Fruit fly (Drosophila melanogaster) whole organism, embryonic: ENCODE measurements around the gene Gr89a.

Experiments
- Blimp-1 ChIP-seq: fragments of 200-800 bp; sonication (Bioruptor generic); optimal IDR thresholded peaks from 3 replicates; lab custom pipeline; 2018; ENCODE audit warnings: missing biosample characterization, missing genetic modification characterization, mild to moderate bottlenecking, moderate library complexity, missing genetic modification reagents
- CG10267 ChIP-seq: fragments of 200-800 bp; sonication (Bioruptor generic); optimal IDR thresholded peaks from 2 replicates; lab custom pipeline; 2018; ENCODE audit warnings: missing biosample characterization, mild to moderate bottlenecking, missing genetic modification characterization, moderate library complexity
- CG10979 ChIP-seq: fragments of 200-800 bp; sonication (Bioruptor generic); optimal IDR thresholded peaks from 2 replicates; lab custom pipeline; 2018; ENCODE audit warnings: missing biosample characterization, mild to moderate bottlenecking, missing genetic modification characterization, moderate library complexity
- CG15011 ChIP-seq: fragments of 200-800 bp; sonication (Bioruptor generic); optimal IDR thresholded peaks from 3 replicates; lab custom pipeline; 2018; ENCODE audit warnings: missing biosample characterization, mild to moderate bottlenecking, missing genetic modification characterization
- CG1602 ChIP-seq: fragments of 200-800 bp; sonication (Bioruptor generic); optimal IDR thresholded peaks from 3 replicates; lab custom pipeline; 2016; ENCODE audit warnings: missing biosample characterization, missing genetic modification characterization
- CG1647 ChIP-seq: fragments of 200-800 bp; sonication (Bioruptor generic); optimal IDR thresholded peaks from 3 replicates; lab custom pipeline; 2016; ENCODE audit warnings: missing biosample characterization, missing genetic modification characterization
- CG16815 ChIP-seq: fragments of 200-800 bp; sonication (Bioruptor generic); optimal IDR thresholded peaks from 3 replicates; lab custom pipeline; 2017; ENCODE audit warnings: missing biosample characterization, mild to moderate bottlenecking, missing genetic modification characterization
- CG16863 ChIP-seq: fragments of 200-800 bp; sonication (Bioruptor generic); optimal IDR thresholded peaks from 3 replicates; lab custom pipeline; 2016; ENCODE audit warnings: missing biosample characterization, missing genetic modification characterization
- CG17385 ChIP-seq: fragments of 200-800 bp; sonication (Bioruptor generic); optimal IDR thresholded peaks from 3 replicates; lab custom pipeline; 2018; ENCODE audit warnings: missing biosample characterization, mild to moderate bottlenecking, missing genetic modification characterization
- CG18476 ChIP-seq: fragments of 200-800 bp; sonication (Bioruptor generic); optimal IDR thresholded peaks from 2 replicates; lab custom pipeline; 2016; ENCODE audit warnings: missing biosample characterization, mild to moderate bottlenecking, missing genetic modification characterization
- CG3407 ChIP-seq: fragments of 200-800 bp; sonication (Bioruptor generic); optimal IDR thresholded peaks from 2 replicates; lab custom pipeline; 2018; ENCODE audit warnings: missing biosample characterization, mild to moderate bottlenecking, missing genetic modification characterization
- CG5953 ChIP-seq: fragments of 200-800 bp; sonication (Bioruptor generic); IDR thresholded peaks from 2 replicates; pipeline ENCODE4 v1.3.6; 2022; ENCODE audit warnings: missing biosample characterization, missing genetic modification characterization
- CG6791 ChIP-seq: fragments of 200-800 bp; sonication (Bioruptor generic); IDR thresholded peaks from 3 replicates; pipeline ENCODE4 v1.3.6; 2022; ENCODE audit warnings: missing biosample characterization, missing genetic modification characterization; ENCODE audit not compliant: partially characterized antibody
- CG7987 ChIP-seq: fragments of 200-800 bp; sonication (Bioruptor generic); optimal IDR thresholded peaks from 2 replicates; lab custom pipeline; 2018; ENCODE audit warnings: missing biosample characterization, mild to moderate bottlenecking, missing genetic modification characterization, moderate library complexity
- CG9727 ChIP-seq: fragments of 200-800 bp; sonication (Bioruptor generic); optimal IDR thresholded peaks from 3 replicates; lab custom pipeline; 2017; ENCODE audit warnings: missing biosample characterization, mild to moderate bottlenecking, missing genetic modification characterization
- D ChIP-seq, 2 experiments: fragments of 200-800 bp in 1 of 2; fragments of >200 bp in 1 of 2; sonication (Bioruptor generic) in 1 of 2; optimal IDR thresholded peaks; 2 replicates in 1 of 2; 3 replicates in 1 of 2; lab custom pipeline; 2017; ENCODE audit warnings: mild to moderate bottlenecking in 1 of 2, missing biosample characterization in 1 of 2, missing genetic modification characterization in 1 of 2, missing genetic modification reagents in 1 of 2
- Doc3 ChIP-seq: fragments of 200-800 bp; sonication (Bioruptor generic); IDR thresholded peaks from 3 replicates; pipeline ENCODE4 v1.3.6; 2022; ENCODE audit warnings: missing biosample characterization, missing genetic modification characterization; ENCODE audit not compliant: partially characterized antibody
- Dp ChIP-seq: fragments of 200-800 bp; sonication (Bioruptor generic); optimal IDR thresholded peaks from 2 replicates; lab custom pipeline; 2018; ENCODE audit warnings: missing biosample characterization, mild to moderate bottlenecking, missing genetic modification characterization, moderate library complexity
- E2f1 ChIP-seq: fragments of 200-800 bp; sonication (Bioruptor generic); IDR thresholded peaks from 2 replicates; pipeline ENCODE4 v1.3.6; 2022; ENCODE audit warnings: missing biosample characterization, missing genetic modification characterization
- Elba2 ChIP-seq: fragments of 200-800 bp; sonication (Bioruptor generic); optimal IDR thresholded peaks from 3 replicates; lab custom pipeline; 2016; ENCODE audit warnings: missing biosample characterization, missing genetic modification characterization
- HHEX ChIP-seq: fragments of 200-800 bp; sonication (Bioruptor generic); optimal IDR thresholded peaks from 3 replicates; lab custom pipeline; 2017; ENCODE audit warnings: missing biosample characterization, mild to moderate bottlenecking, missing genetic modification characterization, missing genetic modification reagents
- Hr78 ChIP-seq, 2 experiments: fragments of 200-800 bp in 1 of 2; fragments of >200 bp in 1 of 2; sonication (Bioruptor generic) in 1 of 2; optimal IDR thresholded peaks; 2 replicates each; lab custom pipeline; 2017 to 2019; ENCODE audit warnings: missing biosample characterization in 2 of 2, missing genetic modification characterization in 2 of 2, mild to moderate bottlenecking in 1 of 2, moderate library complexity in 1 of 2
- Mad ChIP-seq: fragments of 200-800 bp; sonication (Bioruptor generic); optimal IDR thresholded peaks from 2 replicates; lab custom pipeline; 2016; ENCODE audit warnings: missing biosample characterization, missing genetic modification characterization
- Med ChIP-seq: fragments of 200-800 bp; sonication (Bioruptor generic); peaks from one replicate; lab custom pipeline; 2016; ENCODE audit warnings: missing biosample characterization, missing genetic modification characterization, mild to moderate bottlenecking, inconsistent platforms, moderate library complexity
- Pdp1 ChIP-seq, 2 experiments: fragments of 200-800 bp; sonication (Bioruptor generic); optimal IDR thresholded peaks; 3 replicates each; lab custom pipeline; 2016; ENCODE audit warnings: missing biosample characterization in 2 of 2, missing genetic modification characterization in 2 of 2, mild to moderate bottlenecking in 1 of 2, moderate library complexity in 1 of 2
- Ptx1 ChIP-seq: fragments of 200-800 bp; sonication (Bioruptor generic); IDR thresholded peaks from 2 replicates; pipeline ENCODE4 v1.3.6; 2022; ENCODE audit warnings: missing biosample characterization, missing genetic modification characterization
- aop ChIP-seq: fragments of 200-800 bp; sonication (Bioruptor generic); IDR thresholded peaks from 2 replicates; pipeline ENCODE4 v1.3.6; 2022; ENCODE audit warnings: missing biosample characterization, missing genetic modification characterization
- ara ChIP-seq: fragments of 200-800 bp; sonication (Bioruptor generic); IDR thresholded peaks from 2 replicates; pipeline ENCODE4 v1.3.6; 2022; ENCODE audit warnings: missing biosample characterization, missing genetic modification characterization
- bowl ChIP-seq: fragments of 200-800 bp; sonication (Bioruptor generic); IDR thresholded peaks from 2 replicates; pipeline ENCODE4 v1.3.6; 2022; ENCODE audit warnings: missing biosample characterization, missing genetic modification characterization
- da ChIP-seq: fragments of 200-800 bp; sonication (Bioruptor generic); optimal IDR thresholded peaks from 2 replicates; lab custom pipeline; 2016; ENCODE audit warnings: missing biosample characterization, missing genetic modification characterization
- fru ChIP-seq: fragments of >200 bp; optimal IDR thresholded peaks from 2 replicates; lab custom pipeline; 2017
- gcm ChIP-seq: fragments of 200-800 bp; sonication (Bioruptor generic); optimal IDR thresholded peaks from 2 replicates; lab custom pipeline; 2019; ENCODE audit warnings: missing biosample characterization, mild to moderate bottlenecking, missing genetic modification characterization, moderate library complexity
- gem ChIP-seq: fragments of 200-800 bp; sonication (Bioruptor generic); optimal IDR thresholded peaks from 2 replicates; lab custom pipeline; 2019; ENCODE audit warnings: missing biosample characterization, mild to moderate bottlenecking, missing genetic modification characterization, moderate library complexity
- grn ChIP-seq: fragments of 200-800 bp; sonication (Bioruptor generic); optimal IDR thresholded peaks from 3 replicates; lab custom pipeline; 2017; ENCODE audit warnings: missing biosample characterization, missing genetic modification characterization
- jigr1 ChIP-seq: fragments of 200-800 bp; sonication (Bioruptor generic); IDR thresholded peaks from 3 replicates; pipeline ENCODE4 v1.3.6; 2022; ENCODE audit warnings: missing biosample characterization, missing genetic modification characterization
- jing ChIP-seq: fragments of 200-800 bp; sonication (Bioruptor generic); optimal IDR thresholded peaks from 2 replicates; lab custom pipeline; 2018; ENCODE audit warnings: missing biosample characterization, mild to moderate bottlenecking, missing genetic modification characterization
- nom ChIP-seq: fragments of 200-800 bp; sonication (Bioruptor generic); optimal IDR thresholded peaks from 2 replicates; lab custom pipeline; 2017; ENCODE audit warnings: missing biosample characterization, missing genetic modification characterization, mild to moderate bottlenecking, moderate library complexity, missing genetic modification reagents
- onecut ChIP-seq: fragments of 200-800 bp; sonication (Bioruptor generic); IDR thresholded peaks from 2 replicates; pipeline ENCODE4 v1.3.6; 2022; ENCODE audit warnings: missing biosample characterization, missing genetic modification characterization
- pan ChIP-seq, 4 experiments: fragments of >200 bp in 3 of 4; fragments of 200-800 bp in 1 of 4; sonication (Bioruptor generic) in 1 of 4; optimal IDR thresholded peaks in 3 of 4; IDR thresholded peaks in 1 of 4; 2 replicates each; pipeline versions ENCODE4 v1.3.6 to Lab custom; 2017 to 2022; ENCODE audit warnings: missing biosample characterization in 2 of 4, missing genetic modification characterization in 2 of 4, mixed read lengths in 1 of 4
- peb ChIP-seq: fragments of 200-800 bp; sonication (Bioruptor generic); IDR thresholded peaks from 2 replicates; pipeline ENCODE4 v1.3.6; 2022; ENCODE audit warnings: missing biosample characterization, missing genetic modification characterization
- sob ChIP-seq: fragments of 200-800 bp; sonication (Bioruptor generic); IDR thresholded peaks from 2 replicates; pipeline ENCODE4 v1.3.6; 2022; ENCODE audit warnings: missing biosample characterization, missing genetic modification characterization
- sqz ChIP-seq: fragments of 200-800 bp; sonication (Bioruptor generic); optimal IDR thresholded peaks from 3 replicates; lab custom pipeline; 2018; ENCODE audit warnings: missing biosample characterization, mild to moderate bottlenecking, missing genetic modification characterization
- sr ChIP-seq: fragments of 200-800 bp; sonication (Bioruptor generic); IDR thresholded peaks from 3 replicates; pipeline ENCODE4 v1.3.6; 2022; ENCODE audit warnings: missing biosample characterization, missing genetic modification characterization
- tll ChIP-seq, 2 experiments: fragments of 200-800 bp in 1 of 2; fragments of >200 bp in 1 of 2; sonication (Bioruptor generic) in 1 of 2; optimal IDR thresholded peaks; 2 replicates each; lab custom pipeline; 2017 to 2019; ENCODE audit warnings: missing biosample characterization in 2 of 2, missing genetic modification characterization in 2 of 2, mild to moderate bottlenecking in 1 of 2, moderate library complexity in 1 of 2
- trem ChIP-seq: fragments of 200-800 bp; optimal IDR thresholded peaks from 3 replicates; lab custom pipeline; 2019; ENCODE audit warnings: missing biosample characterization, mild to moderate bottlenecking, missing genetic modification characterization, moderate library complexity
- zen ChIP-seq: fragments of 200-800 bp; sonication (Bioruptor generic); optimal IDR thresholded peaks from 3 replicates; lab custom pipeline; 2018; ENCODE audit warnings: missing biosample characterization, mild to moderate bottlenecking, missing genetic modification characterization, moderate library complexity

Gr89a gene

DNA sequence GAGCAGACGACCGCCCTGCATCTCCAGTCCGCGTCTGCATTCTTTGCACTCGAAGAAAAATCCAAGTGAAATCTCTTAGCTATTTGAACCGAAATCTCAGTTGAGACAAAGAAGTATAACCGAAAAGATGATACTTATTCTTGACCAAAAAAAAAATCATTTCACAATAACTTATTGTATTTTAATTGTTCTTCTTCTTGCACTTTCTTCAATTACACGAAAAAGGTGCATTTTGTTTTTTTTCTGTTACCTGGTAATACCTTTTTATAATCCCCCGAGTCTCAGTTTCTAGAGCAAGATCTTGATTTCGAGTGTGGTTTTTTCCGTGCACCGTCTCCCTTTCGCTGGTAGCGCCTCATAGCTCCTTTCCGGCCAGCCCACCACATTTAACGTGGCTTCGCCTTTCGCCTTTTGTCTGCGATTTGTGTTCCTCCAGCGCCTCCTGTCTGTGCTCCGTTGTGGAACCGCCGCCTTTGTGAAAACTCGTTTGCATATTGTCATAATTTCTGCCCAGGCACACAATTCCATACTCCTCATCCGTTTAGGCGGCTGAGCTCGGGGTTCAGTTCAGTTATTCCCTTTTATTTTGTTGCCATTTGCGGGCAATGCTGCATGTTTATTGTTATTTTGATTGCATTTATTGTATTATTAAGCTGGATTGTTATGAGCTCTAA, 28.1 kb upstream of the Gr89a start (continued):
- TF ChIP-seq sob (GFP tag; lab: Robert Waterston, UW) = no peak
- no peak for TF ChIP-seq HHEX (GFP tag; lab: Kevin White, UChicago)
- TF ChIP-seq CG9727 (GFP tag; lab: Kevin White, UChicago) = peak; percentile 41
- no peak for TF ChIP-seq CG7987
- no peak for TF ChIP-seq CG5953 (GFP tag; lab: Robert Waterston, UW)
- no peak for TF ChIP-seq CG3407 (GFP tag; lab: Kevin White, UChicago)
- TF ChIP-seq Hr78 (GFP tag; optimal IDR thresholded peaks at IDR 0.05; lab: Kevin White, UChicago) = no peak
- TF ChIP-seq CG17385 (GFP tag; lab: Kevin White, UChicago) = peak; percentile 3

DNA sequence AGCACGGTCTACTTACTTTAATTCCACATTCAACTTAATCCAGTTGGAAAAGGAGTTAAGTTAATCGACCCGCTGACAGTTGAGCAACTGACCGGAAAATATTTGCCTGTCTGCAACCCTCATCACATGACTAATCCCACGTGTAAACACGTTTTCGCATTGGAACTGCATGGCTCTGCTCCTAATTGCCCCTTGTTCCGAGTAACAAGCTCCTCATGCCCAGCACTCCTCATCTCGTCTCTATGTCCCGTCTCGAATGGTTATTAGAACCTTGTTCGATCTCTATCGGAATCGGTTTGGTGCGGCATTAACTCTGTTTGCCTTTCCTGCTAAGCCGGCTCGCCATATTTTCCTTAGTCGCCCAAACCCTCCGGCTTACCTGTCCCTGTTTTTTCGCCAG, 27.5 kb upstream of the Gr89a start:
- TF ChIP-seq CG16863 (no peak), CG6791 (0 out of 3 replicates have a peak, but pooled peaks have one; percentile 12), zen (tag; lab: Kevin White, UChicago) (peak; percentile 96), D (optimal IDR thresholded peaks at IDR 0.05; lab: Kevin White, UChicago) (peak; percentile 21), D (GFP tag; optimal IDR thresholded peaks at IDR 0.05; lab: Kevin White, UChicago) (no peak), trem (tag; lab: Kevin White, UChicago) (no peak), CG15011 (GFP tag; lab: Kevin White, UChicago) (no peak), aop (GFP tag; lab: Robert Waterston, UW) (no peak), da (GFP tag; lab: Kevin White, UChicago) (no peak), CG1602 (GFP tag; lab: Kevin White, UChicago) (no peak), Elba2 (GFP tag; lab: Kevin White, UChicago) (peak; percentile 39), tll (GFP tag; optimal IDR thresholded peaks at IDR 0.05; lab: Kevin White, UChicago) (peak in 1 of 2 experiments; percentile 50), nom (no peak), sqz (GFP tag; lab: Kevin White, UChicago) (no peak), Med (peak; percentile 24)

DNA sequence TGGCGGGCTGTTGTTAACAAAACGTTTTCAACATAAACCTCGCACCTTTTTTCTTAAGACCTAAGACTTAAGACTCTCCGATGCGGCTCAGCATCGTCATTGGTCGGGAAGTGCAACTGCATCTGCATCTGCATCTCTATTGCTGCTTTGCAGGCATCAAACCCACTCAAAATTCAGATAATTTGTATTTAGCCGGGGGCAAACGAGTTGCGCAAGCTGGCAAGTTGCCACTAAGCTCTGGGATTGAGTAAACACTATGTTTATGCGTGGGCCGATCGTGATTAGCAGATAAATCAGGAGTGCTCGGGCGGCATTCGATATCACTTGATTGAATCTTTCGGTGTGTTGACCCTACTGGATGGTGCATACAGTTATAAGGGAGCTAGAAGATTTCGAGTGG, 26.8 kb upstream of the Gr89a start:
- no peak for TF ChIP-seq pan (optimal IDR thresholded peaks at IDR 0.05; lab: Kevin White, UChicago)
- TF ChIP-seq pan (GFP tag; optimal IDR thresholded peaks at IDR 0.05 in 1 of 2, IDR thresholded peaks at IDR 0.05 in 1 of 2) = no peak
- TF ChIP-seq Dp (GFP tag; lab: Kevin White, UChicago) = no peak
- TF ChIP-seq gem = no peak
- TF ChIP-seq Mad (GFP tag; lab: Kevin White, UChicago) = no peak
- TF ChIP-seq grn (GFP tag; lab: Kevin White, UChicago) = peak; percentile 62
- TF ChIP-seq peb (GFP tag; lab: Robert Waterston, UW) = no peak
- no peak for TF ChIP-seq jing
- no peak for TF ChIP-seq Doc3 (GFP tag; lab: Robert Waterston, UW)
- no peak for TF ChIP-seq Ptx1 (GFP tag; lab: Robert Waterston, UW)
- TF ChIP-seq zen (tag; lab: Kevin White, UChicago) = peak; percentile 1
- TF ChIP-seq jigr1 = no peak
- no peak for TF ChIP-seq CG1647 (GFP tag; lab: Kevin White, UChicago)
- TF ChIP-seq CG18476 (GFP tag; lab: Kevin White, UChicago) = no peak
- TF ChIP-seq ara = no peak
- TF ChIP-seq Med = peak; percentile 47
- peak; percentile 53; the same call in 2 of the 3 replicates for TF ChIP-seq sr (GFP tag; lab: Robert Waterston, UW)
- TF ChIP-seq bowl (GFP tag; lab: Robert Waterston, UW) = no peak
- no peak for TF ChIP-seq Blimp-1 (GFP tag; lab: Kevin White, UChicago)
- TF ChIP-seq fru (lab: Kevin White, UChicago) = no peak
- no peak for TF ChIP-seq CG10979 (tag; lab: Kevin White, UChicago)
- TF ChIP-seq Pdp1 (GFP tag; optimal IDR thresholded peaks at IDR 0.05; lab: Kevin White, UChicago) = peak in 1 of 2 experiments; percentile 57
- no peak for TF ChIP-seq gcm (GFP tag; lab: Kevin White, UChicago)
- no peak for TF ChIP-seq CG16815 (GFP tag; lab: Kevin White, UChicago)
- no peak for TF ChIP-seq CG10267
- no peak for TF ChIP-seq onecut
- no peak for TF ChIP-seq E2f1 (GFP tag; lab: Robert Waterston, UW)
